Worm (Caenorhabditis elegans) whole organism, L1 larva: ENCODE results near the gene lin-14.

Experiments
- Y116A8C.19 ChIP-seq: sonication (generic microtip); optimal IDR thresholded peaks from 2 replicates; lab custom pipeline; 2016; ENCODE audit warnings: missing compliant biosample characterization, missing genetic modification characterization, borderline replicate concordance
- blmp-1 ChIP-seq: fragments of 150-350 bp; optimal IDR thresholded peaks from 2 replicates; lab custom pipeline; 2014; ENCODE audit warnings: missing biosample characterization, missing genetic modification characterization
- ceh-82 ChIP-seq, 3 experiments: fragments of 150-350 bp in 1 of 3; sonication (generic microtip) in 2 of 3; optimal IDR thresholded peaks; 2 replicates each; lab custom pipeline; 2014 to 2017; ENCODE audit warnings: missing biosample characterization in 3 of 3, missing genetic modification characterization in 3 of 3
- elt-3 ChIP-seq, 6 experiments: fragments of 150-350 bp in 1 of 6; sonication (generic microtip); optimal IDR thresholded peaks; 2 replicates each; lab custom pipeline; 2017 to 2018; ENCODE audit warnings: missing biosample characterization in 6 of 6, missing genetic modification characterization in 6 of 6, inconsistent platforms in 1 of 6
- lin-35 ChIP-seq, 2 experiments: fragments of 150-350 bp; optimal IDR thresholded peaks; 2 replicates each; lab custom pipeline; 2014; ENCODE audit warnings: missing biosample characterization in 2 of 2, missing genetic modification characterization in 2 of 2, missing genetic modification reagents in 2 of 2
- lin-39 ChIP-seq: fragments of 150-350 bp; optimal IDR thresholded peaks from 2 replicates; lab custom pipeline; 2014; ENCODE audit warnings: missing biosample characterization, missing genetic modification reagents, missing genetic modification characterization
- nhr-237 ChIP-seq: fragments of 150-350 bp; optimal IDR thresholded peaks from 2 replicates; lab custom pipeline; 2014; ENCODE audit warnings: missing biosample characterization, missing genetic modification characterization
- nhr-76 ChIP-seq: sonication (generic microtip); optimal IDR thresholded peaks from 2 replicates; lab custom pipeline; 2017; ENCODE audit warnings: missing biosample characterization, missing genetic modification characterization
- tlp-1 ChIP-seq: fragments of 150-350 bp; optimal IDR thresholded peaks from 2 replicates; lab custom pipeline; 2014; ENCODE audit warnings: missing biosample characterization, missing genetic modification characterization
- unc-62 ChIP-seq: fragments of 150-350 bp; optimal IDR thresholded peaks from 2 replicates; lab custom pipeline; 2014; ENCODE audit warnings: missing biosample characterization, missing genetic modification reagents, missing genetic modification characterization
- unc-86 ChIP-seq: sonication (generic microtip); optimal IDR thresholded peaks from 2 replicates; lab custom pipeline; 2016; ENCODE audit warnings: missing genetic modification characterization, missing compliant biosample characterization

- TF ChIP-seq lin-39 (tag; lab: Kevin White, UChicago) (no peak), tlp-1 (tag; lab: Kevin White, UChicago) (no peak), blmp-1 (no peak), nhr-237 (tag; lab: Kevin White, UChicago) (no peak), unc-86 (tag; lab: Kevin White, UChicago) (no peak), unc-62 (GFP tag; lab: Kevin White, UChicago) (no peak), lin-35 (GFP tag; optimal IDR thresholded peaks at IDR 0.05; lab: Kevin White, UChicago) (no peak), elt-3 (tag; optimal IDR thresholded peaks at IDR 0.05; lab: Kevin White, UChicago) (no peak), Y116A8C.19 (no peak), ceh-82 (tag; optimal IDR thresholded peaks at IDR 0.05; lab: Kevin White, UChicago) (no peak), nhr-76 (no peak)
These were observed 1.3 kb downstream of the lin-14 start for ce11 chrX:11466444-11467319.
